Fruit fly (Drosophila melanogaster): ENCODE results near the gene CG33333.
A peak's percentile ranks its signal among the peaks of the same experiment; 100 is the strongest.

The CG33333 gene

dm6 chr3R:17402434-17402833, 14.8 kb upstream of the CG33333 start, which contains the start of gene Sur-8 (continued):
- TF ChIP-seq CG11504 (tag; optimal IDR thresholded peaks at IDR 0.05) (peak; percentile 70), zf30C (GFP tag; optimal IDR thresholded peaks at IDR 0.05) (no peak), Rfx (GFP tag; IDR thresholded peaks at IDR 0.05) (peak; percentile 92), GATAe (GFP tag; conservative IDR thresholded peaks at IDR 0.05) (0 out of 2 replicates have a peak, but pooled peaks have one; percentile 27), Bgb (GFP tag; IDR thresholded peaks at IDR 0.05; ENCODE audit: partially characterized antibody) (peak; percentile 46; the same call in 1 of the 2 replicates), eyg (GFP tag; optimal IDR thresholded peaks at IDR 0.05) (no peak), CG8765 (GFP tag; IDR thresholded peaks at IDR 0.05) (no peak), Kr (GFP tag; optimal IDR thresholded peaks at IDR 0.05) (no peak), CG12071 (GFP tag; optimal IDR thresholded peaks at IDR 0.05) (peak; percentile 48), Doc2 (GFP tag; IDR thresholded peaks at IDR 0.05) (no peak), Myb (GFP tag; optimal IDR thresholded peaks at IDR 0.05) (peak; percentile 60), CG2199 (GFP tag; IDR thresholded peaks at IDR 0.05) (no peak), HLHmδ (GFP tag; optimal IDR thresholded peaks at IDR 0.05) (peak; percentile 67), vfl (GFP tag; optimal IDR thresholded peaks at IDR 0.05) (no peak), dpn (GFP tag; optimal IDR thresholded peaks at IDR 0.05) (peak; percentile 72 to 77), CG18262 (tag; optimal IDR thresholded peaks at IDR 0.05) (no peak), Nf-YC (tag; optimal IDR thresholded peaks at IDR 0.05) (peak; percentile 50), CG15269 (tag; optimal IDR thresholded peaks at IDR 0.05) (peak; percentile 47), CG8089 (GFP tag; optimal IDR thresholded peaks at IDR 0.05) (peak; percentile 53), CG30403 (GFP tag; optimal IDR thresholded peaks at IDR 0.05) (peak; percentile 65), bigmax (GFP tag; optimal IDR thresholded peaks at IDR 0.05) (no peak), esg (GFP tag; conservative IDR thresholded peaks at IDR 0.05) (peak; percentile 32; the same call in 1 of the 2 replicates), ken (GFP tag; IDR thresholded peaks at IDR 0.05) (peak; percentile 83), CG18011 (GFP tag; optimal IDR thresholded peaks at IDR 0.05) (peak; percentile 25), nom (GFP tag; optimal IDR thresholded peaks at IDR 0.05) (no peak), crc (GFP tag; optimal IDR thresholded peaks at IDR 0.05) (peak; percentile 5), fd64A (GFP tag; optimal IDR thresholded peaks at IDR 0.05) (peak; percentile 52), H15 (GFP tag; IDR thresholded peaks at IDR 0.05) (peak; percentile 74), CG1233 (GFP tag; optimal IDR thresholded peaks at IDR 0.05) (peak; percentile 61), Ets97D (GFP tag; optimal IDR thresholded peaks at IDR 0.05) (peak; percentile 45), E2f1 (GFP tag; IDR thresholded peaks at IDR 0.05) (peak; percentile 68), CG6175 (GFP tag; IDR thresholded peaks at IDR 0.05) (peak; percentile 51; the same call in 2 of the 3 replicates), D19A (tag; optimal IDR thresholded peaks at IDR 0.05) (no peak), nerfin-1 (tag; optimal IDR thresholded peaks at IDR 0.05) (no peak), jumu (GFP tag; optimal IDR thresholded peaks at IDR 0.05) (peak; percentile 27), CG3995 (GFP tag; optimal IDR thresholded peaks at IDR 0.05) (peak; percentile 35), chm (GFP tag; IDR thresholded peaks at IDR 0.05) (no peak), TFAM (GFP tag; optimal IDR thresholded peaks at IDR 0.05) (no peak), CG10267 (tag; optimal IDR thresholded peaks at IDR 0.05) (peak; percentile 24), HLH4C (GFP tag; IDR thresholded peaks at IDR 0.05; ENCODE audit: partially characterized antibody) (0 out of 3 replicates have a peak, but pooled peaks have one; percentile 28), gem (tag; optimal IDR thresholded peaks at IDR 0.05) (peak; percentile 56), CG17568 (GFP tag; optimal IDR thresholded peaks at IDR 0.05) (no peak), CG31365 (tag; optimal IDR thresholded peaks at IDR 0.05) (peak; percentile 11), C15 (GFP tag; IDR thresholded peaks at IDR 0.05) (no peak), Doc3 (GFP tag; IDR thresholded peaks at IDR 0.05; ENCODE audit: partially characterized antibody) (no peak), CG10321 (GFP tag; IDR thresholded peaks at IDR 0.05) (no peak), danr (GFP tag; IDR thresholded peaks at IDR 0.05) (no peak), ase (GFP tag; IDR thresholded peaks at IDR 0.05) (peak; percentile 61; the same call in 2 of the 3 replicates), CG15696 (tag; optimal IDR thresholded peaks at IDR 0.05) (peak; percentile 34), CTCF (GFP tag; optimal IDR thresholded peaks at IDR 0.05) (peak; percentile 98), maf-S (GFP tag; optimal IDR thresholded peaks at IDR 0.05) (peak; percentile 39), CkIIα-i1 (GFP tag; IDR thresholded peaks at IDR 0.05) (no peak)

Data from whole organism, embryonic.